Worm (Caenorhabditis elegans) whole organism, L2 larva: ENCODE measurements around the gene K07H8.5.

ENCODE experiments used
- C34F6.9 ChIP-seq: fragments of 150-350 bp; optimal IDR thresholded peaks from 2 replicates; lab custom pipeline; 2014; ENCODE audit warnings: missing biosample characterization, missing genetic modification characterization
- F13H6.1 ChIP-seq: sonication (generic microtip); optimal IDR thresholded peaks from 2 replicates; lab custom pipeline; 2016; ENCODE audit warnings: missing genetic modification characterization, missing compliant biosample characterization
- Y55F3AM.14 ChIP-seq: fragments of 200-800 bp; sonication (Bioruptor generic); optimal IDR thresholded peaks from 2 replicates; lab custom pipeline; 2018; ENCODE audit warnings: mild to moderate bottlenecking, missing genetic modification characterization, missing compliant biosample characterization
- ZK546.5 ChIP-seq: sonication (generic microtip); optimal IDR thresholded peaks from 2 replicates; lab custom pipeline; 2017; ENCODE audit warnings: missing biosample characterization, missing genetic modification characterization
- blmp-1 ChIP-seq: sonication (generic microtip); optimal IDR thresholded peaks from 2 replicates; lab custom pipeline; 2017; ENCODE audit warnings: missing genetic modification characterization, mild to moderate bottlenecking, missing compliant biosample characterization, antibody characterized with exemption, moderate library complexity; ENCODE audit not compliant: insufficient read depth
- ceh-16 ChIP-seq: fragments of 150-350 bp; optimal IDR thresholded peaks from 2 replicates; lab custom pipeline; 2014; ENCODE audit warnings: missing biosample characterization, missing genetic modification characterization
- crh-2 ChIP-seq: sonication (generic microtip); optimal IDR thresholded peaks from 2 replicates; lab custom pipeline; 2017; ENCODE audit warnings: missing biosample characterization, missing genetic modification characterization
- egl-27 ChIP-seq: sonication (generic microtip); optimal IDR thresholded peaks from 3 replicates; lab custom pipeline; 2017; ENCODE audit warnings: missing biosample characterization, missing genetic modification reagents, missing genetic modification characterization
- elt-1 ChIP-seq: fragments of 150-350 bp; optimal IDR thresholded peaks from 2 replicates; lab custom pipeline; 2014; ENCODE audit warnings: missing biosample characterization, missing genetic modification characterization
- elt-3 ChIP-seq: sonication (generic microtip); optimal IDR thresholded peaks from 2 replicates; lab custom pipeline; 2017; ENCODE audit warnings: missing biosample characterization, missing genetic modification characterization
- fos-1 ChIP-seq: fragments of 150-350 bp; optimal IDR thresholded peaks from 2 replicates; lab custom pipeline; 2014; ENCODE audit warnings: missing biosample characterization, missing genetic modification characterization
- gmeb-1 ChIP-seq: fragments of 150-350 bp; optimal IDR thresholded peaks from 2 replicates; lab custom pipeline; 2014; ENCODE audit warnings: missing biosample characterization, missing genetic modification characterization
- lin-11 ChIP-seq: fragments of 150-350 bp; sonication (generic microtip); optimal IDR thresholded peaks from 2 replicates; lab custom pipeline; 2014; ENCODE audit warnings: missing biosample characterization, missing genetic modification characterization, inconsistent platforms, mixed read lengths
- lin-13 ChIP-seq: fragments of 150-350 bp; optimal IDR thresholded peaks from 2 replicates; lab custom pipeline; 2014; ENCODE audit warnings: missing biosample characterization, missing genetic modification reagents, missing genetic modification characterization
- lin-39 ChIP-seq: fragments of 150-350 bp; optimal IDR thresholded peaks from 2 replicates; lab custom pipeline; 2014; ENCODE audit warnings: missing biosample characterization, missing genetic modification reagents, missing genetic modification characterization
- lsy-2 ChIP-seq, 2 experiments: fragments of 150-350 bp in 1 of 2; sonication (generic microtip) in 1 of 2; optimal IDR thresholded peaks; 2 replicates each; lab custom pipeline; 2014 to 2017; ENCODE audit warnings: missing biosample characterization in 2 of 2, missing genetic modification characterization in 2 of 2
- mab-5 ChIP-seq: fragments of 150-350 bp; optimal IDR thresholded peaks from 2 replicates; lab custom pipeline; 2014; ENCODE audit warnings: missing biosample characterization, missing genetic modification characterization
- mbf-1 ChIP-seq: sonication (generic microtip); optimal IDR thresholded peaks from 2 replicates; lab custom pipeline; 2017; ENCODE audit warnings: missing biosample characterization, missing genetic modification characterization
- mdl-1 ChIP-seq, 2 experiments: fragments of 150-350 bp in 1 of 2; sonication (generic microtip) in 1 of 2; optimal IDR thresholded peaks; 2 replicates each; lab custom pipeline; 2017; ENCODE audit warnings: missing biosample characterization in 2 of 2, missing genetic modification characterization in 2 of 2
- nhr-11 ChIP-seq: fragments of 150-350 bp; optimal IDR thresholded peaks from 2 replicates; lab custom pipeline; 2014; ENCODE audit warnings: missing biosample characterization, missing genetic modification characterization
- nhr-129 ChIP-seq: fragments of 150-350 bp; optimal IDR thresholded peaks from 2 replicates; lab custom pipeline; 2014; ENCODE audit warnings: missing biosample characterization, missing genetic modification characterization
- nhr-21 ChIP-seq: fragments of 150-350 bp; optimal IDR thresholded peaks from 2 replicates; lab custom pipeline; 2014; ENCODE audit warnings: missing biosample characterization, missing genetic modification characterization
- nhr-23 ChIP-seq: fragments of 150-350 bp; optimal IDR thresholded peaks from 2 replicates; lab custom pipeline; 2014; ENCODE audit warnings: missing biosample characterization, missing genetic modification reagents, missing genetic modification characterization
- nhr-237 ChIP-seq: fragments of 150-350 bp; optimal IDR thresholded peaks from 2 replicates; lab custom pipeline; 2014; ENCODE audit warnings: missing biosample characterization, missing genetic modification characterization
- nhr-25 ChIP-seq: fragments of 150-350 bp; sonication (generic microtip); optimal IDR thresholded peaks from 3 replicates; lab custom pipeline; 2014; ENCODE audit warnings: missing biosample characterization, missing genetic modification characterization
- nhr-6 ChIP-seq: fragments of 150-350 bp; optimal IDR thresholded peaks from 2 replicates; lab custom pipeline; 2014; ENCODE audit warnings: missing biosample characterization, missing genetic modification characterization
- peb-1 ChIP-seq: fragments of 150-350 bp; optimal IDR thresholded peaks from 2 replicates; lab custom pipeline; 2014; ENCODE audit warnings: missing biosample characterization, missing genetic modification characterization
- sem-4 ChIP-seq: fragments of 150-350 bp; optimal IDR thresholded peaks from 2 replicates; lab custom pipeline; 2014; ENCODE audit warnings: missing biosample characterization, missing genetic modification reagents, missing genetic modification characterization
- skn-1 ChIP-seq: sonication (generic microtip); optimal IDR thresholded peaks from 2 replicates; lab custom pipeline; 2017; ENCODE audit warnings: missing biosample characterization, missing genetic modification characterization
- sma-9 ChIP-seq, 2 experiments: fragments of 150-350 bp in 1 of 2; sonication (generic microtip) in 1 of 2; optimal IDR thresholded peaks; 2 replicates each; lab custom pipeline; 2014 to 2016; ENCODE audit warnings: missing genetic modification characterization in 2 of 2, mild to moderate bottlenecking in 1 of 2, missing biosample characterization in 1 of 2, missing compliant biosample characterization in 1 of 2, missing genetic modification reagents in 1 of 2, moderate library complexity in 1 of 2
- snpc-4 ChIP-seq: fragments of 150-350 bp; optimal IDR thresholded peaks from 2 replicates; lab custom pipeline; 2014; ENCODE audit warnings: missing biosample characterization, missing genetic modification characterization
- unc-39 ChIP-seq: fragments of 150-350 bp; optimal IDR thresholded peaks from 2 replicates; lab custom pipeline; 2014; ENCODE audit warnings: missing biosample characterization, missing genetic modification characterization
- unc-55 ChIP-seq: fragments of 150-350 bp; sonication (generic microtip); optimal IDR thresholded peaks from 3 replicates; lab custom pipeline; 2014; ENCODE audit warnings: missing biosample characterization, missing genetic modification reagents, missing genetic modification characterization
- unc-62 ChIP-seq: fragments of 150-350 bp; optimal IDR thresholded peaks from 2 replicates; lab custom pipeline; 2014; ENCODE audit warnings: missing biosample characterization, missing genetic modification reagents, missing genetic modification characterization
- zag-1 ChIP-seq: fragments of 150-350 bp; optimal IDR thresholded peaks from 2 replicates; lab custom pipeline; 2014; ENCODE audit warnings: missing biosample characterization, missing genetic modification characterization
- ztf-11 ChIP-seq: sonication (generic microtip); optimal IDR thresholded peaks from 2 replicates; lab custom pipeline; 2017; ENCODE audit warnings: missing biosample characterization, missing genetic modification characterization
- ztf-4 ChIP-seq: fragments of 150-350 bp; optimal IDR thresholded peaks from 2 replicates; lab custom pipeline; 2014; ENCODE audit warnings: missing biosample characterization, missing genetic modification characterization

The K07H8.5 gene

ce11 chrIV:8232428-8232827, 35.7 kb upstream of the K07H8.5 start (continued):
- no peak for TF ChIP-seq mdl-1 (tag; optimal IDR thresholded peaks at IDR 0.05; lab: Kevin White, UChicago)
- peak; percentile 55 for TF ChIP-seq lin-11
- no peak for TF ChIP-seq elt-3 (tag; lab: Kevin White, UChicago)
- peak in 1 of 2 experiments; percentile 47 for TF ChIP-seq lsy-2 (tag; optimal IDR thresholded peaks at IDR 0.05; lab: Kevin White, UChicago)
- no peak for TF ChIP-seq elt-1 (tag; lab: Kevin White, UChicago)
- TF ChIP-seq ztf-11 = no peak
- no peak for TF ChIP-seq mbf-1
- TF ChIP-seq gmeb-1 (tag; lab: Kevin White, UChicago) = no peak
- TF ChIP-seq ZK546.5 (tag; lab: Kevin White, UChicago) = no peak

DNA sequence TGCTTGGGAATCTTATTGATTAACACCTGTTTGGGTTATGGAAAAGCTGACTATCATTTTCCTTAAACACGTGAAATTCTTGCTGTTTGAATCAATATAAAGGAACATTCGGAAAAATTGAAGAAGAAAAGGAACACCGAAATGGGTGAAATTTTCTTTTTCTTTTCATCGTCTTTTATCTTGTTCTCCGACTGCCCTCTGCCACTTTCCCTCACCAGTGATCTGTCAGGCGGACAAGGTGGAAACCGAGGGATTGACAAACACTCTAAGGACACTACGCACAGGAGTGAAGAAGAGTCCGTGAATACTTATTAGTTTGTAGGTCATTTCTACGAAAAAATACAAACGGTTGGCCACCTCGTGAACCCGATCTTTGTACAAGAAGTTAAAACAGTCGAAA, 34.9 kb upstream of the K07H8.5 start:
- TF ChIP-seq lin-13 = no peak
- TF ChIP-seq blmp-1 (tag; lab: Kevin White, UChicago) = peak; percentile 42

DNA sequence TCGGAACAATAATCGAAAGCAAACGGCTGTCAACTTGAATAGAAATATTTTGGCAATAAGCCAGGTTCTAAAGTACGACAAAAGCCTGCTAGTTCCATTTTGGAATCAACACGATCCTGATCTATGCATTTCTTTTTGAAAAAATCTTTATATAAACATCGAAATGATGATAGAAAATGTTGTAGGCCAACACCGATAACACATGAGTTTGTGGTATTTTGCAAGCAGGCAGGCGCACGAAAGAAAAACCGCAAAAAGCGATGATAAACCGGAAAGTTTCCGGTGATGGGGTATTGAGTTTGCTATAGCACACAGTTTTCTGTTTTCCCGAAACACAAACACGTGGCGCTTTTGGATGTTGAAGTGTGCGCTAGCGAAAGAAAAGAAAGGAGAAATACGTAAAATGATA, 34.0 kb upstream of the K07H8.5 start:
- no peak for TF ChIP-seq snpc-4
- peak; percentile 14 for TF ChIP-seq sma-9 (GFP tag; optimal IDR thresholded peaks at IDR 0.05; lab: Kevin White, UChicago)
- TF ChIP-seq sma-9 (tag; optimal IDR thresholded peaks at IDR 0.05; lab: Kevin White, UChicago) = no peak
- TF ChIP-seq fos-1 (tag; lab: Kevin White, UChicago) = peak; percentile 57
- TF ChIP-seq nhr-21 = no peak
- TF ChIP-seq skn-1 (tag; lab: Kevin White, UChicago) = no peak
- TF ChIP-seq lin-39 (tag; lab: Kevin White, UChicago) = no peak
- TF ChIP-seq egl-27 (tag; lab: Kevin White, UChicago) = peak; percentile 6
- no peak for TF ChIP-seq mbf-1
- TF ChIP-seq peb-1 = no peak
- TF ChIP-seq ztf-4 (tag; lab: Kevin White, UChicago) = no peak
- TF ChIP-seq F13H6.1 = no peak
- TF ChIP-seq elt-3 (tag; lab: Kevin White, UChicago) = no peak
- peak; percentile 20 for TF ChIP-seq nhr-129 (tag; lab: Kevin White, UChicago)
- TF ChIP-seq unc-39 (tag; lab: Kevin White, UChicago) = no peak
- no peak for TF ChIP-seq unc-62 (GFP tag; lab: Kevin White, UChicago)
- no peak for TF ChIP-seq lsy-2 (tag; optimal IDR thresholded peaks at IDR 0.05; lab: Kevin White, UChicago)
- TF ChIP-seq sem-4 (tag; lab: Kevin White, UChicago) = no peak
- no peak for TF ChIP-seq mab-5 (tag; lab: Kevin White, UChicago)
- no peak for TF ChIP-seq nhr-25 (tag; lab: Kevin White, UChicago)
- TF ChIP-seq ceh-16 (tag; lab: Kevin White, UChicago) = no peak
- TF ChIP-seq lin-11 = no peak
- no peak for TF ChIP-seq mdl-1 (tag; optimal IDR thresholded peaks at IDR 0.05; lab: Kevin White, UChicago)
- TF ChIP-seq ztf-11 = no peak
- no peak for TF ChIP-seq ZK546.5 (tag; lab: Kevin White, UChicago)
- TF ChIP-seq gmeb-1 (tag; lab: Kevin White, UChicago) = no peak
- TF ChIP-seq crh-2 (tag; lab: Kevin White, UChicago) = peak; percentile 44
- TF ChIP-seq Y55F3AM.14 (GFP tag; lab: Kevin White, UChicago) = no peak
- no peak for TF ChIP-seq nhr-237 (tag; lab: Kevin White, UChicago)
- TF ChIP-seq unc-55 = no peak
- TF ChIP-seq C34F6.9 (tag; lab: Kevin White, UChicago) = no peak
- TF ChIP-seq nhr-11 (tag; lab: Kevin White, UChicago) = no peak
- TF ChIP-seq zag-1 (tag; lab: Kevin White, UChicago) = no peak
- TF ChIP-seq nhr-23 = no peak
- TF ChIP-seq, all 48 proteins: peak for 5

DNA sequence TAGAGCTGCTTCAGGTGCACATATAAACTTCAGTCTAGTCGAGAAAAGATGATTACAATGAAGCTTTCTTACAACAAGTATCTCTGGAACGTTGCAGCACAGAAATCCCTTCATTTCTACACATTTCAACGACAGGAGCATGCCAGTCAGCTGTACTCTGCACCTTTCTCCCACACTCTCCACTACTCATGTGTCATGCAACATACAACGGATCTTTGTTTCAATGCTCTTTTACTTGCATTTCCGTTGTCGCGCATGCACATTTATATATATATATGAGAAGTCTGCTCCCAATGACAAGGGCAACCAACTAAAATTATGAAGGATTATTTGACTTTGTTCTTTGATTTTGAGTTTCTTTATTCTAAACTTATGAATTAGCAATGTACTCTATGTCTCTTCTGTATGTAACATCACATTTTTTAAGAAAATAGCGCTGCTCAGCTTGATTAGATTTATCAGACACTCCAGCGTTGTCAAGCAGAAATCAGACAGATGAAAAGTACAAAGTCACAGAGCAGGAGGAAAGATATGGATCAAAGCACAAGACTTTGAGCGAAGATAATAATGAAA, 32.9 kb upstream of the K07H8.5 start:
- no peak for TF ChIP-seq elt-3 (tag; lab: Kevin White, UChicago)
- peak in 1 of 2 experiments; percentile 11 for TF ChIP-seq lsy-2 (tag; optimal IDR thresholded peaks at IDR 0.05; lab: Kevin White, UChicago)
- no peak for TF ChIP-seq ceh-16 (tag; lab: Kevin White, UChicago)
- no peak for TF ChIP-seq unc-39 (tag; lab: Kevin White, UChicago)
- TF ChIP-seq nhr-6 (tag; lab: Kevin White, UChicago) = no peak
- no peak for TF ChIP-seq peb-1
- peak; percentile 16 for TF ChIP-seq sma-9 (GFP tag; optimal IDR thresholded peaks at IDR 0.05; lab: Kevin White, UChicago)
- TF ChIP-seq sma-9 (tag; optimal IDR thresholded peaks at IDR 0.05; lab: Kevin White, UChicago) = no peak
